Worm (Caenorhabditis elegans): Measurements from ENCODE around the gene C35D10.1.
A peak's percentile ranks its signal among the peaks of the same experiment; 100 is the strongest.

Gene C35D10.1

DNA sequence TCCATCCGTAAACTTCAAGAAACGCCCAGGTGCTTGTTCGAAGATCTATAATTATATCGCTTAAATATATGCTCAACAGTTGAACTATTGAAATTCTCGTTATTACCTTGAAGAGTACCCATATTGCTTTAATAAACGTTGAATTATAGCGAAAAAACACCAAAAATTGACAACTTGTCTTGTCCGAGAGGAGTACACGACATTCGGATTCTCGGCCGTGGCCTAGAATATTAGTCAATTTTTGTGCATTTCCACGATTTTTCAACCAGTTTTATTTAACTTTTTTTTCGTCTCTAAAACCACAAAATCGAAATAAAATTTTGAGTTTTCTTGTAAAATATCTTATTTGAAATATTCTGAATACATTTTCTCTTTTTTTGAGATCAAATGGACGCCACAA lies 32.8 kb downstream of the C35D10.1 start, which contains the start of the genes F26F4.9 and cee-1:
TSS of gene F26F4.9 (minus strand) at position 205 of the 400 bp plus-strand sequence.
TSS of gene cee-1 (plus strand) at position 383 of the 400 bp plus-strand sequence.
- TF ChIP-seq F16B12.6 (tag; optimal IDR thresholded peaks at IDR 0.05) (peak; percentile 40), unc-86 (tag; optimal IDR thresholded peaks at IDR 0.05) (peak; percentile 32), sptf-1 (tag; optimal IDR thresholded peaks at IDR 0.05) (no peak), aha-1 (tag; optimal IDR thresholded peaks at IDR 0.05) (no peak), hlh-17 (GFP tag; optimal IDR thresholded peaks at IDR 0.05; ENCODE audit: borderline replicate concordance) (no peak), fos-1 (tag; optimal IDR thresholded peaks at IDR 0.05) (no peak), nhr-90 (tag; optimal IDR thresholded peaks at IDR 0.05; ENCODE audit: poor library complexity) (peak; percentile 84), efl-3 (GFP tag; optimal IDR thresholded peaks at IDR 0.05) (no peak), lin-13 (GFP tag; optimal IDR thresholded peaks at IDR 0.05) (peak; percentile 21), dsc-1 (tag; optimal IDR thresholded peaks at IDR 0.05) (peak; percentile 84), fkh-10 (GFP tag; optimal IDR thresholded peaks at IDR 0.05) (no peak), nhr-20 (tag; optimal IDR thresholded peaks at IDR 0.05) (peak; percentile 74), hlh-4 (tag; optimal IDR thresholded peaks at IDR 0.05) (peak; percentile 22), lin-39 (tag; optimal IDR thresholded peaks at IDR 0.05) (no peak), elt-2 (tag; optimal IDR thresholded peaks at IDR 0.05) (peak; percentile 44), nhr-19 (GFP tag; conservative IDR thresholded peaks at IDR 0.05) (peak; percentile 66), lin-14 (GFP tag; optimal IDR thresholded peaks at IDR 0.05) (peak; percentile 71), unc-30 (tag; optimal IDR thresholded peaks at IDR 0.05) (no peak), tlp-1 (tag; optimal IDR thresholded peaks at IDR 0.05) (no peak), ceh-63 (GFP tag; optimal IDR thresholded peaks at IDR 0.05) (no peak), vab-15 (tag; optimal IDR thresholded peaks at IDR 0.05) (no peak), nhr-11 (tag; optimal IDR thresholded peaks at IDR 0.05) (no peak), elt-3 (tag; optimal IDR thresholded peaks at IDR 0.05) (peak in 1 of 6 experiments; percentile 14), ztf-11 (tag; optimal IDR thresholded peaks at IDR 0.05) (peak in 1 of 2 experiments; percentile 88), jun-1 (tag; optimal IDR thresholded peaks at IDR 0.05) (no peak), ceh-8 (GFP tag; optimal IDR thresholded peaks at IDR 0.05) (no peak), pag-3 (tag; optimal IDR thresholded peaks at IDR 0.05; ENCODE audit: borderline replicate concordance, insufficient read depth) (no peak), mdl-1 (tag; optimal IDR thresholded peaks at IDR 0.05) (no peak), ztf-4 (tag; optimal IDR thresholded peaks at IDR 0.05) (no peak), fkh-8 (tag; optimal IDR thresholded peaks at IDR 0.05) (peak; percentile 70), nhr-28 (tag; optimal IDR thresholded peaks at IDR 0.05) (no peak), nhr-84 (tag; optimal IDR thresholded peaks at IDR 0.05) (no peak), hpl-2 (GFP tag; optimal IDR thresholded peaks at IDR 0.05) (no peak), alr-1 (tag; optimal IDR thresholded peaks at IDR 0.05; ENCODE audit: borderline replicate concordance) (no peak), aly-2 (tag; optimal IDR thresholded peaks at IDR 0.05) (no peak), ets-5 (GFP tag; IDR thresholded peaks at IDR 0.05) (no peak), nhr-237 (tag; optimal IDR thresholded peaks at IDR 0.05) (no peak), C04F5.9 (tag; optimal IDR thresholded peaks at IDR 0.05) (peak; percentile 66), egl-27 (tag; optimal IDR thresholded peaks at IDR 0.05) (no peak), nhr-85 (tag) (peak; percentile 82), pax-3 (tag; optimal IDR thresholded peaks at IDR 0.05) (peak; percentile 76), mep-1 (tag; optimal IDR thresholded peaks at IDR 0.05) (peak; percentile 84), unc-62 (GFP tag; optimal IDR thresholded peaks at IDR 0.05) (no peak), sox-4 (tag; optimal IDR thresholded peaks at IDR 0.05) (peak; percentile 87), unc-130 (tag; optimal IDR thresholded peaks at IDR 0.05) (no peak), blmp-1 (tag; optimal IDR thresholded peaks at IDR 0.05) (peak; percentile 40), C16A3.4 (tag; optimal IDR thresholded peaks at IDR 0.05) (peak; percentile 35), unc-98 (GFP tag; IDR thresholded peaks at IDR 0.05) (no peak), snu-23 (GFP tag; optimal IDR thresholded peaks at IDR 0.05) (peak; percentile 75), mab-9 (GFP tag; IDR thresholded peaks at IDR 0.05) (no peak; the same call in 1 of the 2 replicates), grh-1 (GFP tag; IDR thresholded peaks at IDR 0.05) (no peak), Y116A8C.19 (tag; optimal IDR thresholded peaks at IDR 0.05; ENCODE audit: borderline replicate concordance) (peak; percentile 73), snpc-4 (tag; optimal IDR thresholded peaks at IDR 0.05) (no peak)
